Worm (Caenorhabditis elegans): Measurements from ENCODE around the gene srv-10.

ce11 chrV:13393333-13393803 lies 30.3 kb upstream of the srv-10 start:
- no peak for TF ChIP-seq lsy-27 (tag; optimal IDR thresholded peaks at IDR 0.05; ENCODE audit: borderline replicate concordance, insufficient read depth)
- TF ChIP-seq ztf-18 (tag; optimal IDR thresholded peaks at IDR 0.05): no peak
- no peak for TF ChIP-seq madf-3 (GFP tag; IDR thresholded peaks at IDR 0.05)
- no peak for TF ChIP-seq bed-1 (GFP tag; IDR thresholded peaks at IDR 0.05)
- TF ChIP-seq athp-1 (tag; optimal IDR thresholded peaks at IDR 0.05): no peak
- no peak for TF ChIP-seq dpff-1 (tag; optimal IDR thresholded peaks at IDR 0.05)
- TF ChIP-seq ets-4 (GFP tag; optimal IDR thresholded peaks at IDR 0.05): no peak
- TF ChIP-seq die-1 (tag; optimal IDR thresholded peaks at IDR 0.05): no peak
- TF ChIP-seq K11D2.4 (GFP tag; IDR thresholded peaks at IDR 0.05): 0 out of 2 replicates have a peak, but pooled peaks have one; percentile 13
- no peak for TF ChIP-seq cebp-1 (GFP tag; IDR thresholded peaks at IDR 0.05)
- no peak for TF ChIP-seq cebp-1 (tag; optimal IDR thresholded peaks at IDR 0.05)
- TF ChIP-seq unc-62 (GFP tag; optimal IDR thresholded peaks at IDR 0.05): no peak
- no peak for TF ChIP-seq lir-1 (GFP tag; conservative IDR thresholded peaks at IDR 0.05)
- TF ChIP-seq T07F8.4 (tag; optimal IDR thresholded peaks at IDR 0.05): no peak

Measured in whole organism, young adult.